Fruit fly (Drosophila melanogaster): Measurements from ENCODE around the gene UGP.
A peak's percentile ranks its signal among the peaks of the same experiment; 100 is the strongest.

DNA sequence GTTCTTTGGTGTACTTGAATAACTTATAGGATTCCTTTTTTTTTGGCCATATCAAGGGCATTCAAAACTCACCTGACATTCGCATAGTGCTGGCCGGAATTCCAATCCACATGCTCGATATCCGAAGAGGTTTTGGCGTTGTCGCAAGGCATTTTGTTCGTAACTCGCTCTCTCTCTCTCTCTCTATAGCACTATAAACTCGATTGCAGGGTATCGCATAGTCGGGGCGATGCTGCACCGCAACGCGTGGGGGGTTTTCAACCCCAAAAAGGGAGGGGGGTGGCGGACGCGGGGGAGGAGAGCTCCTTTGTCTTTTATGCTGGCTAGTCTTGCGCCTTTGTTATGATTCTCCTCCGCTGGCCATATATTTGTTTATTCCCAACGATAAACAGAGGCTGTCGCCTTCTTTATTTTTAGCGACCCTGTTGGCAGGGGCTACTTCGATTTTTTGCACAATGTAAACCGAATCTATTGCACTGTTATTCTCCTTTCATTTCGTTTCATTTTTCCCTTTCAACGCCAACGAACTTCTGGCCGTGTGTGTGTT is 39.8 kb upstream of the UGP start:
- TF ChIP-seq CG13204 (GFP tag; optimal IDR thresholded peaks at IDR 0.05), result no peak
- peak; percentile 86 for TF ChIP-seq EcR (GFP tag; optimal IDR thresholded peaks at IDR 0.05)
- peak; percentile 1 for TF ChIP-seq CG17806 (tag; optimal IDR thresholded peaks at IDR 0.05)
- TF ChIP-seq CG8159 (tag; optimal IDR thresholded peaks at IDR 0.05), result peak; percentile 20
- peak; percentile 3 for TF ChIP-seq D1 (tag; optimal IDR thresholded peaks at IDR 0.05)
- TF ChIP-seq CG32121 (GFP tag; IDR thresholded peaks at IDR 0.05), result peak; percentile 35; the same call in 1 of the 2 replicates
- TF ChIP-seq Ets98B (GFP tag; IDR thresholded peaks at IDR 0.05), result 0 out of 2 replicates have a peak, but pooled peaks have one; percentile 46
- no peak; the same call in 2 of the 3 replicates for TF ChIP-seq fd96Ca (GFP tag; IDR thresholded peaks at IDR 0.05)
- peak; percentile 9 for TF ChIP-seq CG15710 (tag; optimal IDR thresholded peaks at IDR 0.05)
- TF ChIP-seq Pif1B (GFP tag; optimal IDR thresholded peaks at IDR 0.05), result no peak
